Fruit fly (Drosophila melanogaster) whole organism, embryonic: ENCODE measurements around the gene Cyp313a4.
A peak's percentile ranks its signal among the peaks of the same experiment; 100 is the strongest.

ENCODE experiments used
- ATbp ChIP-seq: fragments of 200-800 bp; sonication (Bioruptor generic); optimal IDR thresholded peaks from 2 replicates; lab custom pipeline; 2017; ENCODE audit warnings: missing biosample characterization, mild to moderate bottlenecking, missing genetic modification characterization, missing genetic modification reagents
- B-H2 ChIP-seq: fragments of 200-800 bp; sonication (Bioruptor generic); optimal IDR thresholded peaks from 2 replicates; lab custom pipeline; 2018; ENCODE audit warnings: missing biosample characterization, mild to moderate bottlenecking, missing genetic modification characterization
- Bgb ChIP-seq: fragments of 200-800 bp; sonication (Bioruptor generic); IDR thresholded peaks from 2 replicates; pipeline ENCODE4 v1.3.6; 2022; ENCODE audit warnings: missing biosample characterization, missing genetic modification characterization; ENCODE audit not compliant: partially characterized antibody
- CG10366 ChIP-seq: fragments of 200-800 bp; sonication (Bioruptor generic); IDR thresholded peaks from 2 replicates; pipeline ENCODE4 v1.3.6; 2022; ENCODE audit warnings: missing biosample characterization, missing genetic modification characterization
- CG11456 ChIP-seq: fragments of 200-800 bp; sonication (Bioruptor generic); IDR thresholded peaks from 3 replicates; pipeline ENCODE4 v1.3.6; 2022; ENCODE audit warnings: missing biosample characterization, missing genetic modification characterization
- CG11695 ChIP-seq: fragments of 200-800 bp; sonication (Bioruptor generic); IDR thresholded peaks from 3 replicates; pipeline ENCODE4 v1.3.6; 2022; ENCODE audit warnings: missing biosample characterization, missing genetic modification characterization
- CG12071 ChIP-seq: fragments of 200-800 bp; sonication (Bioruptor generic); optimal IDR thresholded peaks from 3 replicates; lab custom pipeline; 2018; ENCODE audit warnings: missing biosample characterization, mild to moderate bottlenecking, missing genetic modification characterization
- CG13424 ChIP-seq: fragments of 200-800 bp; sonication (Bioruptor generic); optimal IDR thresholded peaks from 2 replicates; lab custom pipeline; 2019; ENCODE audit warnings: missing biosample characterization, mild to moderate bottlenecking, missing genetic modification characterization, moderate library complexity
- CG15073 ChIP-seq: fragments of 200-800 bp; sonication (Bioruptor generic); optimal IDR thresholded peaks from 2 replicates; lab custom pipeline; 2016; ENCODE audit warnings: missing biosample characterization, missing genetic modification characterization
- CG1602 ChIP-seq: fragments of 200-800 bp; sonication (Bioruptor generic); optimal IDR thresholded peaks from 3 replicates; lab custom pipeline; 2016; ENCODE audit warnings: missing biosample characterization, missing genetic modification characterization
- CG18619 ChIP-seq: fragments of 200-800 bp; sonication (Bioruptor generic); optimal IDR thresholded peaks from 3 replicates; lab custom pipeline; 2017; ENCODE audit warnings: missing biosample characterization, mild to moderate bottlenecking, missing genetic modification characterization
- CG2199 ChIP-seq: fragments of 200-800 bp; sonication (Bioruptor generic); IDR thresholded peaks from 3 replicates; pipeline ENCODE4 v1.3.6; 2022; ENCODE audit warnings: missing biosample characterization, missing genetic modification characterization
- CG2712 ChIP-seq: fragments of 200-800 bp; optimal IDR thresholded peaks from 3 replicates; lab custom pipeline; 2019; ENCODE audit warnings: missing biosample characterization, mild to moderate bottlenecking, missing genetic modification characterization, moderate library complexity
- CG32772 ChIP-seq: fragments of 200-800 bp; sonication (Bioruptor generic); IDR thresholded peaks from 2 replicates; pipeline ENCODE4 v1.3.6; 2022; ENCODE audit warnings: missing biosample characterization, missing genetic modification characterization
- CG5245 ChIP-seq: fragments of 200-800 bp; sonication (Bioruptor generic); optimal IDR thresholded peaks from 3 replicates; lab custom pipeline; 2016; ENCODE audit warnings: missing biosample characterization, missing genetic modification characterization
- CG6791 ChIP-seq: fragments of 200-800 bp; sonication (Bioruptor generic); IDR thresholded peaks from 3 replicates; pipeline ENCODE4 v1.3.6; 2022; ENCODE audit warnings: missing biosample characterization, missing genetic modification characterization; ENCODE audit not compliant: partially characterized antibody
- CG7987 ChIP-seq: fragments of 200-800 bp; sonication (Bioruptor generic); optimal IDR thresholded peaks from 2 replicates; lab custom pipeline; 2018; ENCODE audit warnings: missing biosample characterization, mild to moderate bottlenecking, missing genetic modification characterization, moderate library complexity
- CG8944 ChIP-seq: fragments of 200-800 bp; sonication (Bioruptor generic); optimal IDR thresholded peaks from 3 replicates; lab custom pipeline; 2016; ENCODE audit warnings: missing biosample characterization, missing genetic modification characterization
- CG9817 ChIP-seq: fragments of 200-800 bp; sonication (Bioruptor generic); optimal IDR thresholded peaks from 2 replicates; lab custom pipeline; 2018; ENCODE audit warnings: missing biosample characterization, mild to moderate bottlenecking, missing genetic modification characterization, moderate library complexity
- Dbx ChIP-seq: fragments of 200-800 bp; sonication (Bioruptor generic); IDR thresholded peaks from 3 replicates; pipeline ENCODE4 v1.3.6; 2022; ENCODE audit warnings: missing biosample characterization, missing genetic modification characterization
- ERR ChIP-seq: fragments of 200-800 bp; sonication (Bioruptor generic); optimal IDR thresholded peaks from 2 replicates; lab custom pipeline; 2016; ENCODE audit warnings: missing biosample characterization, missing genetic modification characterization
- Eip74EF ChIP-seq, 2 experiments: fragments of 200-800 bp in 1 of 2; fragments of >200 bp in 1 of 2; sonication (Bioruptor generic) in 1 of 2; optimal IDR thresholded peaks; 2 replicates each; lab custom pipeline; 2017 to 2019; ENCODE audit warnings: missing biosample characterization in 2 of 2, missing genetic modification characterization in 2 of 2, mild to moderate bottlenecking in 1 of 2, moderate library complexity in 1 of 2
- HLH3B ChIP-seq: fragments of 200-800 bp; sonication (Bioruptor generic); IDR thresholded peaks from 2 replicates; pipeline ENCODE4 v1.3.6; 2022; ENCODE audit warnings: missing biosample characterization, missing genetic modification characterization
- Hr51 ChIP-seq, 2 experiments: fragments of 200-800 bp; sonication (Bioruptor generic); optimal IDR thresholded peaks; 2 replicates in 1 of 2; 3 replicates in 1 of 2; lab custom pipeline; 2016 to 2018; ENCODE audit warnings: missing biosample characterization in 2 of 2, missing genetic modification characterization in 2 of 2, mild to moderate bottlenecking in 1 of 2, moderate library complexity in 1 of 2
- Lhr ChIP-seq: fragments of 200-800 bp; sonication (Bioruptor generic); optimal IDR thresholded peaks from 3 replicates; lab custom pipeline; 2017; ENCODE audit warnings: mild to moderate bottlenecking, missing biosample characterization, missing genetic modification reagents, missing genetic modification characterization
- Mrtf ChIP-seq: fragments of 200-800 bp; sonication (Bioruptor generic); IDR thresholded peaks from 3 replicates; pipeline ENCODE4 v1.3.6; 2022; ENCODE audit warnings: missing biosample characterization, missing genetic modification characterization
- NfI ChIP-seq: fragments of 200-800 bp; sonication (Bioruptor generic); optimal IDR thresholded peaks from 3 replicates; lab custom pipeline; 2018; ENCODE audit warnings: missing biosample characterization, mild to moderate bottlenecking, missing genetic modification characterization, moderate library complexity
- Opbp ChIP-seq: fragments of 200-800 bp; sonication (Bioruptor generic); IDR thresholded peaks from 3 replicates; pipeline ENCODE4 v1.3.6; 2022; ENCODE audit warnings: missing biosample characterization, missing genetic modification characterization; ENCODE audit not compliant: partially characterized antibody
- Ssrp ChIP-seq: fragments of 200-800 bp; sonication (Bioruptor generic); optimal IDR thresholded peaks from 2 replicates; lab custom pipeline; 2018; ENCODE audit warnings: missing biosample characterization, mild to moderate bottlenecking, missing genetic modification characterization, moderate library complexity
- Vsx1 ChIP-seq: fragments of 200-800 bp; sonication (Bioruptor generic); optimal IDR thresholded peaks from 2 replicates; lab custom pipeline; 2017; ENCODE audit warnings: missing biosample characterization, mild to moderate bottlenecking, missing genetic modification characterization, missing genetic modification reagents
- ac ChIP-seq: fragments of 200-800 bp; sonication (Bioruptor generic); optimal IDR thresholded peaks from 3 replicates; lab custom pipeline; 2017; ENCODE audit warnings: missing biosample characterization, mild to moderate bottlenecking, missing genetic modification characterization
- ash1 ChIP-seq: fragments of 200-800 bp; sonication (Bioruptor generic); optimal IDR thresholded peaks from 2 replicates; lab custom pipeline; 2018; ENCODE audit warnings: missing biosample characterization, mild to moderate bottlenecking, missing genetic modification characterization
- ato ChIP-seq: fragments of 200-800 bp; sonication (Bioruptor generic); IDR thresholded peaks from 2 replicates; pipeline ENCODE4 v1.3.6; 2022; ENCODE audit warnings: missing biosample characterization, missing genetic modification characterization; ENCODE audit not compliant: partially characterized antibody
- bcd ChIP-seq: fragments of 200-800 bp; sonication (Bioruptor generic); optimal IDR thresholded peaks from 2 replicates; lab custom pipeline; 2017; ENCODE audit warnings: missing biosample characterization, mild to moderate bottlenecking, missing genetic modification characterization
- ewg ChIP-seq: fragments of 200-800 bp; sonication (Bioruptor generic); optimal IDR thresholded peaks from 3 replicates; lab custom pipeline; 2017; ENCODE audit warnings: mild to moderate bottlenecking, missing biosample characterization, missing genetic modification reagents, missing genetic modification characterization
- fd64A ChIP-seq: fragments of 200-800 bp; sonication (Bioruptor generic); optimal IDR thresholded peaks from 3 replicates; lab custom pipeline; 2018; ENCODE audit warnings: missing biosample characterization, mild to moderate bottlenecking, missing genetic modification characterization
- inv ChIP-seq: fragments of 200-800 bp; sonication (Bioruptor generic); IDR thresholded peaks from 2 replicates; pipeline ENCODE4 v1.3.6; 2022; ENCODE audit warnings: missing biosample characterization, missing genetic modification characterization; ENCODE audit not compliant: partially characterized antibody
- jigr1 ChIP-seq: fragments of 200-800 bp; sonication (Bioruptor generic); IDR thresholded peaks from 3 replicates; pipeline ENCODE4 v1.3.6; 2022; ENCODE audit warnings: missing biosample characterization, missing genetic modification characterization
- lab ChIP-seq: fragments of 200-800 bp; sonication (Bioruptor generic); optimal IDR thresholded peaks from 3 replicates; lab custom pipeline; 2017; ENCODE audit warnings: missing biosample characterization, missing genetic modification characterization, mild to moderate bottlenecking, moderate library complexity, missing genetic modification reagents
- lmd ChIP-seq: fragments of 200-800 bp; sonication (Bioruptor generic); IDR thresholded peaks from 2 replicates; pipeline ENCODE4 v1.3.6; 2022; ENCODE audit warnings: missing biosample characterization, missing genetic modification characterization
- maf-S ChIP-seq: fragments of 200-800 bp; sonication (Bioruptor generic); optimal IDR thresholded peaks from 2 replicates; lab custom pipeline; 2016; ENCODE audit warnings: missing biosample characterization, missing genetic modification characterization
- pros ChIP-seq: fragments of 200-800 bp; sonication (Bioruptor generic); optimal IDR thresholded peaks from 3 replicates; lab custom pipeline; 2019; ENCODE audit warnings: missing biosample characterization, mild to moderate bottlenecking, missing genetic modification characterization, moderate library complexity
- sc ChIP-seq, 3 experiments: fragments of >200 bp in 2 of 3; fragments of 200-800 bp in 1 of 3; sonication (Bioruptor generic) in 1 of 3; optimal IDR thresholded peaks; 2 replicates in 2 of 3; 3 replicates in 1 of 3; lab custom pipeline; 2017; ENCODE audit warnings: mild to moderate bottlenecking in 1 of 3, missing biosample characterization in 1 of 3, missing genetic modification characterization in 1 of 3, missing genetic modification reagents in 1 of 3
- sima ChIP-seq: fragments of 200-800 bp; sonication (Bioruptor generic); optimal IDR thresholded peaks from 2 replicates; lab custom pipeline; 2016; ENCODE audit warnings: missing biosample characterization, missing genetic modification characterization
- unpg ChIP-seq: fragments of 200-800 bp; sonication (Bioruptor generic); optimal IDR thresholded peaks from 3 replicates; lab custom pipeline; 2018; ENCODE audit warnings: missing biosample characterization, mild to moderate bottlenecking, missing genetic modification characterization, moderate library complexity
- z ChIP-seq: fragments of 200-800 bp; sonication (Bioruptor generic); IDR thresholded peaks from 3 replicates; pipeline ENCODE4 v1.3.6; 2022; ENCODE audit warnings: missing biosample characterization, missing genetic modification characterization
- zfh1 ChIP-seq: fragments of 200-800 bp; sonication (Bioruptor generic); IDR thresholded peaks from 3 replicates; pipeline ENCODE4 v1.3.6; 2022; ENCODE audit warnings: missing biosample characterization, missing genetic modification characterization

Gene Cyp313a4

DNA sequence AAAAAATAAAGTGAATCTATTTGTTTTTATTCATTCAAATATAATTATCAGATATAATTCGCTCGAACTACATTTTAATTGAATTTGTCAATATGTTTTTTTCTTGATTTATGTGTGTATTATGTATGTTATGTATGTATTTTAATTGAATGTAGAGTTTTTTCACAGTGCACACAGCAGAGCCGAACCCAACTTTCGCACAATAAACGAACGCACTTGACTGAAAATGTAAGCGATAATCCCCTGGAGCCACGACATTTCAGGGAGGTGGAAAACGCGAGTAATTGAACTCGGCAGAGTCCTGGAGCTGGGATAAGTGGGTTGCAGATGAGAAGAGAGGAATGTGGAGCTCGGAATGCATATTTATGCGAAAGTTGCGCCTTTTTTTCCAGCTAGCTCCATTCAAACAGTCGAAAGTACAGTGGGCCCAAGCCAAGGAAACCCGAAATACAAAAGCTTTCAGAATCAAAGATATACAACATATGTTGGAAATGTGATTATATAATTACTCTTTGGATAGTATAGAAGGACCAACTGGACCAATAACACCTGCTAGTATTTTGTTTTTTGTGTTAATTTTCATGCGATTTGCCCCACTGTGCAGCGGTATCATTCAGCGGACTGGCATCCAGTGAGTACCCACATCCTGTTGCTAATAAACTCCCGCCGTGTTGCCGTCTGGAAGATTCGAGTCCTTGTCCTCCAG lies 46.9 kb upstream of the Cyp313a4 start (continued):
- TF ChIP-seq B-H2 (GFP tag; lab: Kevin White, UChicago) (no peak), ato (no peak), jigr1 (GFP tag; lab: Robert Waterston, UW) (peak; percentile 24; the same call in 1 of the 3 replicates), lmd (GFP tag; lab: Robert Waterston, UW) (0 out of 2 replicates have a peak, but pooled peaks have one; percentile 32), sima (GFP tag; lab: Kevin White, UChicago) (no peak), Opbp (GFP tag; lab: Robert Waterston, UW) (no peak), CG7987 (GFP tag; lab: Kevin White, UChicago) (no peak), CG5245 (GFP tag; lab: Kevin White, UChicago) (no peak), inv (no peak), ATbp (peak; percentile 47), Ssrp (tag; lab: Kevin White, UChicago) (no peak), Lhr (GFP tag; lab: Kevin White, UChicago) (no peak), CG9817 (no peak), lab (GFP tag; lab: Kevin White, UChicago) (peak; percentile 70), CG8944 (GFP tag; lab: Kevin White, UChicago) (no peak), sc (optimal IDR thresholded peaks at IDR 0.05; lab: Kevin White, UChicago) (no peak), sc (GFP tag; optimal IDR thresholded peaks at IDR 0.05; lab: Kevin White, UChicago) (no peak), fd64A (GFP tag; lab: Kevin White, UChicago) (no peak), z (GFP tag; lab: Robert Waterston, UW) (no peak), maf-S (GFP tag; lab: Kevin White, UChicago) (no peak), HLH3B (GFP tag; lab: Robert Waterston, UW) (peak; percentile 29; the same call in 1 of the 2 replicates), CG18619 (GFP tag; lab: Kevin White, UChicago) (peak; percentile 21), CG12071 (no peak), Mrtf (no peak), Hr51 (GFP tag; optimal IDR thresholded peaks at IDR 0.05; lab: Kevin White, UChicago) (peak in 1 of 2 experiments; percentile 16), CG11456 (GFP tag; lab: Robert Waterston, UW) (peak; percentile 51; the same call in 1 of the 3 replicates), Eip74EF (GFP tag; optimal IDR thresholded peaks at IDR 0.05; lab: Kevin White, UChicago) (no peak), Dbx (peak; percentile 38; the same call in 1 of the 3 replicates), CG13424 (tag; lab: Kevin White, UChicago) (no peak), CG1602 (GFP tag; lab: Kevin White, UChicago) (no peak), ERR (no peak), ac (GFP tag; lab: Kevin White, UChicago) (no peak), unpg (GFP tag; lab: Kevin White, UChicago) (peak; percentile 32), NfI (GFP tag; lab: Kevin White, UChicago) (peak; percentile 23), CG32772 (peak; percentile 24; the same call in 1 of the 2 replicates), CG15073 (GFP tag; lab: Kevin White, UChicago) (no peak), CG11695 (GFP tag; lab: Robert Waterston, UW) (no peak), CG2199 (GFP tag; lab: Robert Waterston, UW) (no peak), CG6791 (GFP tag; lab: Robert Waterston, UW) (no peak), bcd (GFP tag; lab: Kevin White, UChicago) (peak; percentile 30), CG10366 (GFP tag; lab: Robert Waterston, UW) (peak; percentile 27; the same call in 1 of the 2 replicates), CG2712 (tag; lab: Kevin White, UChicago) (no peak), zfh1 (0 out of 3 replicates have a peak, but pooled peaks have one; percentile 8), ewg (peak; percentile 6), Bgb (GFP tag; lab: Robert Waterston, UW) (no peak), ash1 (GFP tag; lab: Kevin White, UChicago) (no peak), pros (GFP tag; lab: Kevin White, UChicago) (no peak), Vsx1 (GFP tag; lab: Kevin White, UChicago) (no peak)
